Worm (Caenorhabditis elegans) whole organism, young adult: ENCODE measurements around the gene srd-7.

Experiments
- ceh-79 ChIP-seq: sonication (generic microtip); optimal IDR thresholded peaks from 2 replicates; lab custom pipeline; 2017; ENCODE audit warnings: mild to moderate bottlenecking, missing genetic modification characterization, missing compliant biosample characterization
- dpl-1 ChIP-seq: fragments of 150-350 bp; optimal IDR thresholded peaks from 2 replicates; lab custom pipeline; 2014; ENCODE audit warnings: missing biosample characterization, missing genetic modification reagents, missing genetic modification characterization
- somi-1 ChIP-seq: fragments of 200-800 bp; sonication (Bioruptor generic); optimal IDR thresholded peaks from 2 replicates; lab custom pipeline; 2018; ENCODE audit warnings: mild to moderate bottlenecking, missing genetic modification characterization, missing compliant biosample characterization

- no peak for TF ChIP-seq ceh-79 (tag; lab: Kevin White, UChicago)
- no peak for TF ChIP-seq somi-1 (GFP tag; lab: Kevin White, UChicago)
- no peak for TF ChIP-seq dpl-1
These were observed 36.6 kb downstream of the srd-7 start, which contains the start of gene T25B9.1 for ce11 chrIV:10750041-10750440.
